Worm (Caenorhabditis elegans): ENCODE results near the gene madf-9.

Gene madf-9

ce11 chrIV:3661117-3661634, 24.3 kb downstream of the madf-9 start:
- TF ChIP-seq ceh-43 (GFP tag; optimal IDR thresholded peaks at IDR 0.05) (no peak), ces-1 (GFP tag; optimal IDR thresholded peaks at IDR 0.05) (no peak), mab-5 (tag; optimal IDR thresholded peaks at IDR 0.05) (no peak), mls-2 (tag; optimal IDR thresholded peaks at IDR 0.05) (no peak), zip-8 (tag; optimal IDR thresholded peaks at IDR 0.05) (peak; percentile 94)

DNA sequence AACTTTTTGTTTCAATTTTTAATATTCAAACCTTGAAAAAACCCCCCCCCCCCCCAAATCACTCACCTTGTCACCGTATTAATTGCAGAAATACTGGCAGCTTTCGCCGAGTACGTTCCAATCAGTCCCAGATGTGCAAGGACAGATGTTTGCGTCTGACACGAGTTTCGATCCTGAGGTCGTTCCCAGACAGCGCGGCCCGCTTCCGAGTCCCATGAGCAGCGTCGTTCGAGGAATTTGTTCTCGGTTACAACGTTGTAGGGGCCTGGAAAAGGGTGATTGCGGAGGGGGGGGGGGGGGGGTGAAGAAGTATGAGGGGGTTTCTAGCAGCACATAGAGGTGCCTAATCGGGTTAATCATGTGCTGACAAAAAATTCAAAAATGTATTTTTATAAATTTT, 26.0 kb downstream of the madf-9 start:
- TF ChIP-seq ceh-39 (tag; optimal IDR thresholded peaks at IDR 0.05) (no peak), hlh-1 (tag; optimal IDR thresholded peaks at IDR 0.05) (no peak), mls-2 (tag; optimal IDR thresholded peaks at IDR 0.05) (no peak), elt-3 (tag; optimal IDR thresholded peaks at IDR 0.05) (no peak), ceh-43 (GFP tag; optimal IDR thresholded peaks at IDR 0.05) (no peak), nhr-2 (tag; optimal IDR thresholded peaks at IDR 0.05) (no peak), unc-39 (tag; optimal IDR thresholded peaks at IDR 0.05) (no peak), sptf-1 (tag; optimal IDR thresholded peaks at IDR 0.05) (no peak), bed-3 (GFP tag; optimal IDR thresholded peaks at IDR 0.05) (no peak), ceh-83 (GFP tag; optimal IDR thresholded peaks at IDR 0.05) (no peak), mep-1 (tag; optimal IDR thresholded peaks at IDR 0.05) (no peak), pha-4 (tag; optimal IDR thresholded peaks at IDR 0.05) (no peak), lin-32 (GFP tag; optimal IDR thresholded peaks at IDR 0.05) (no peak), snpc-4 (tag; optimal IDR thresholded peaks at IDR 0.05) (no peak), blmp-1 (tag; optimal IDR thresholded peaks at IDR 0.05) (no peak), tbx-8 (GFP tag; optimal IDR thresholded peaks at IDR 0.05) (no peak), ztf-11 (tag; optimal IDR thresholded peaks at IDR 0.05) (no peak), cnd-1 (tag; optimal IDR thresholded peaks at IDR 0.05) (no peak), flh-1 (GFP tag; optimal IDR thresholded peaks at IDR 0.05) (no peak), drap-1 (GFP tag; optimal IDR thresholded peaks at IDR 0.05) (no peak)

DNA sequence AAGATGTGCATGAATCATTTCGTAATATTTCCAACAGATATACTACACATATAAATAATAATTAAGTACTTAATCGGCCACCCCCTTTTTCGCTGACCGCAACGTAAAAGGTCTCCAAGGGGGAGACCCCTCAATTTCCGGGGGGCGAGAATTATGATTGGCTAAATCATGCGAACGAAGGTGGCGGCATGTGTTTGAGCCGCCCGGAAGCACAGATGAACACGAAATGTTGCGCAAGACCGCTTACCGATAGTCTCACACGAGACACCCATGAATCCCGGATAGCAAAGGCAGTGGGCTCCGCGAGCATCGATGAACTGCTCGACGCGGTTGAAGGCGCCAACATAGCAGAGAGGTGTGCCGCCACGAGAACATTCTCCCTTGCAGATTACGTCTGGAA, 28.2 kb downstream of the madf-9 start:
- TF ChIP-seq cnd-1 (tag; optimal IDR thresholded peaks at IDR 0.05), result peak; percentile 26
- no peak for TF ChIP-seq lsy-2 (tag; optimal IDR thresholded peaks at IDR 0.05)

ce11 chrIV:3666543-3666942, 29.7 kb downstream of the madf-9 start:
- TF ChIP-seq tbx-8 (GFP tag; optimal IDR thresholded peaks at IDR 0.05), result no peak
- no peak for TF ChIP-seq ceh-83 (GFP tag; optimal IDR thresholded peaks at IDR 0.05)
- TF ChIP-seq lin-32 (GFP tag; optimal IDR thresholded peaks at IDR 0.05), result no peak
- TF ChIP-seq ces-1 (GFP tag; optimal IDR thresholded peaks at IDR 0.05), result no peak
- no peak for TF ChIP-seq sptf-1 (tag; optimal IDR thresholded peaks at IDR 0.05)
- TF ChIP-seq drap-1 (GFP tag; optimal IDR thresholded peaks at IDR 0.05), result no peak
- TF ChIP-seq nhr-2 (tag; optimal IDR thresholded peaks at IDR 0.05), result no peak
- TF ChIP-seq ztf-11 (tag; optimal IDR thresholded peaks at IDR 0.05), result no peak
- no peak for TF ChIP-seq unc-120 (tag; optimal IDR thresholded peaks at IDR 0.05; ENCODE audit: poor library complexity, severe bottlenecking)

DNA sequence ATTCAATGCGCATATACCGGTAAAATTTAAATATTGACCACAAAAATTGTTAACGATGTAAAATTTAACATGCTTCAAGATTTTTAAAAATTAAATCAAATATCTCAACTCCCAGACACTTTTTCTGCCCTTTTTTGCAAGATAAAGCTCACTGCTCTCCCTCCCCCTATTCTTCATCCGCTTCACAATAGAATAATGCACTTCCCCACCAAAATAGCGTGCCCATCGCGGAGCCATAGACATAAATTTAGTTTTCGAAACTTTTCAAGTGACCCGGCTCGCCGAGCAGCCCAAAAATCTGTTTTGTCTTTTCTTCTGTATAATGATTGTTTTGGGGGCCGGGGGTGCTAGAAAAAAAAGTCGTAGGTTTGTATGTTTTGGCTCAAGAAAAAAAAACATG, 30.9 kb downstream of the madf-9 start:
- peak; percentile 86 for TF ChIP-seq ces-1 (GFP tag; optimal IDR thresholded peaks at IDR 0.05)
- TF ChIP-seq nhr-2 (tag; optimal IDR thresholded peaks at IDR 0.05), result no peak
- no peak for TF ChIP-seq ceh-83 (GFP tag; optimal IDR thresholded peaks at IDR 0.05)
- TF ChIP-seq elt-3 (tag; optimal IDR thresholded peaks at IDR 0.05), result no peak
- no peak for TF ChIP-seq ztf-11 (tag; optimal IDR thresholded peaks at IDR 0.05)
- TF ChIP-seq pha-4 (tag; optimal IDR thresholded peaks at IDR 0.05), result no peak

DNA sequence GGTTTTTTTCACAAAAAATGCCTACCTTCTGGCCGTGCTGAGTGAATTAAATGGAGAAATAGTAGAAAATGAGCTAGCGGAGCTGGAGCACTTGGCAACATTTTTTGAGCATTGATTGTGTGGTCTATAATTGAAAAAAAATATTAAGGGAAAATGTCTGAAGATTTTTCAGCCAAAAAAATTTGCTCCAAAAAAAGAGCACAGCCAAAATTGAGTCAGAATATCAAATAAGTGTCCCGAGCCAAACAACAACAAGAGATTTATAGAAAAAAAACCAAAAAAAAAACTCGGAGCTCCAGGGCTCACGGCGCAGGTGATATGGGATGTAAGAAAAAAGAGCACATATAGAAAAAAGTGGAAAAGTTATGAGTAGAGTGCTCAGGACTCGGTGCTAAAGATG, 31.7 kb downstream of the madf-9 start, which contains the start of gene fmil-1:
TSS of gene fmil-1 (minus strand) at position 101 of the 400 bp plus-strand sequence.
- TF ChIP-seq unc-62 (GFP tag; optimal IDR thresholded peaks at IDR 0.05), result no peak
- TF ChIP-seq hlh-1 (tag; optimal IDR thresholded peaks at IDR 0.05), result no peak
- TF ChIP-seq nhr-237 (tag; optimal IDR thresholded peaks at IDR 0.05), result no peak
- no peak for TF ChIP-seq flh-1 (GFP tag; optimal IDR thresholded peaks at IDR 0.05)
- no peak for TF ChIP-seq ham-2 (GFP tag; optimal IDR thresholded peaks at IDR 0.05)

DNA sequence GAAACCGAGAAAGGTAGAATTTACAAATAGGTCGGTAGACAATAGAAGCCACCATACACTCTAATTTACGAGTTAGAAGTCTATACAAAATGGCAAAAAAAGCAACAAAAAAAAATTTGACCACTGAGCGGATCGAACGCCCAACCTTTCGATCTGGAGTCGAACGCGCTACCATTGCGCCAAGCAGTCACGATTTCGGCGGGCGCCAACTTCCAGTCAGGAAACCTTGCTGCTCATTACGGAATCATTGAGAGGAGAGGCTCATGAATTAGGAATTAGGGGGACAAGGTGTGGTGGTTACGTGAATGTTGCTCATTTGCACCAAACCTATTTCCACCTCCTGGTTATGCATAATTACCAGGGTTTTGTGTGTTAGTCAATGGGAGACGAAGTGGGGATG, 44.9 kb downstream of the madf-9 start:
- TF ChIP-seq ztf-11 (tag; optimal IDR thresholded peaks at IDR 0.05) (no peak), bed-3 (GFP tag; optimal IDR thresholded peaks at IDR 0.05) (no peak), ceh-83 (GFP tag; optimal IDR thresholded peaks at IDR 0.05) (no peak), snpc-4 (tag; optimal IDR thresholded peaks at IDR 0.05) (no peak), sem-2 (GFP tag; optimal IDR thresholded peaks at IDR 0.05) (no peak), unc-120 (tag; optimal IDR thresholded peaks at IDR 0.05; ENCODE audit: poor library complexity, severe bottlenecking) (no peak), lin-32 (GFP tag; optimal IDR thresholded peaks at IDR 0.05) (no peak), tbx-8 (GFP tag; optimal IDR thresholded peaks at IDR 0.05) (no peak)

Data from whole organism, mixed stage, embryonic.